Worm (Caenorhabditis elegans) whole organism, young adult: Measurements from ENCODE around the gene C10F3.7.
A peak's percentile ranks its signal among the peaks of the same experiment; 100 is the strongest.

Experiments used
- ceh-27 ChIP-seq: fragments of 200-800 bp; sonication (Bioruptor generic); optimal IDR thresholded peaks from 2 replicates; lab custom pipeline; 2018; ENCODE audit warnings: mild to moderate bottlenecking, missing genetic modification characterization, moderate library complexity, missing compliant biosample characterization
- hrde-1 ChIP-seq: sonication (generic microtip); optimal IDR thresholded peaks from 2 replicates; lab custom pipeline; 2016; ENCODE audit warnings: missing genetic modification characterization, mild to moderate bottlenecking, missing compliant biosample characterization, moderate library complexity, missing genotype, missing genetic modification reagents, borderline replicate concordance
- let-526 ChIP-seq: fragments of 200-800 bp; sonication (Bioruptor generic); IDR thresholded peaks from 2 replicates; pipeline ENCODE4 v1.3.6; 2022; ENCODE audit warnings: missing genetic modification reagents, missing genetic modification characterization, missing compliant biosample characterization
- madf-3 ChIP-seq: fragments of 200-800 bp; sonication (Bioruptor generic); IDR thresholded peaks from 2 replicates; pipeline ENCODE4 v1.3.6; 2022; ENCODE audit warnings: missing genetic modification reagents, missing genetic modification characterization, missing compliant biosample characterization
- sdz-38 ChIP-seq: sonication (generic microtip); optimal IDR thresholded peaks from 2 replicates; lab custom pipeline; 2016; ENCODE audit warnings: missing genotype, missing genetic modification characterization, missing compliant biosample characterization
- sea-2 ChIP-seq: fragments of 200-800 bp; sonication (Bioruptor generic); IDR thresholded peaks from 2 replicates; pipeline ENCODE4 v1.3.6; 2022; ENCODE audit warnings: missing genetic modification characterization, missing compliant biosample characterization
- unc-62 ChIP-seq: fragments of 150-350 bp; optimal IDR thresholded peaks from 2 replicates; lab custom pipeline; 2014; ENCODE audit warnings: missing biosample characterization, missing genetic modification reagents, missing genetic modification characterization
- ztf-6 ChIP-seq: fragments of 200-800 bp; sonication (Bioruptor generic); IDR thresholded peaks from 2 replicates; pipeline ENCODE4 v1.3.6; 2022; ENCODE audit warnings: missing genetic modification reagents, missing genetic modification characterization, missing compliant biosample characterization

DNA sequence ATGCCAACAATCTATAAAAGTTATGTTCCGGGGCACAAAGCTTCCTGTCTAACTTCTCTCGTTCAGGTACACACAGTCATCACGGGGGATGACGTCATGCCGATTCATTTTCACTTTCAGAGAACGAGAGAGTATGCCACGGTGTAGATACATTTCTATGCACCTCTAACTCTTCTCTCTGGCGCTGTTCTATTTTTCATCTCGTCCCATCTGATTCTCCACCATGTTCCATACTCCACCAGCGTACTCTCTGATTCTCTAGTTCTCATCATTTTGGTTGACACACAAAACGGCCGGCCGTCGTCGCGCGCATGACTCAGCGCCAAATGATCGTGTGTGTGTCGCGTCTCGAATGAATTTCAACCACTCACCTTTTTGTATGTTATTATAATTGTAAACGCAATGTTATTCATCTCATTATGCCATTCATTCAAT, 13.7 kb upstream of the C10F3.7 start:
- TF ChIP-seq let-526 (GFP tag; lab: Robert Waterston, UW) (peak; percentile 80; the same call in 1 of the 2 replicates), sea-2 (GFP tag; lab: Robert Waterston, UW) (no peak), unc-62 (GFP tag; lab: Kevin White, UChicago) (peak; percentile 25), sdz-38 (tag; lab: Kevin White, UChicago) (no peak), ztf-6 (GFP tag; lab: Robert Waterston, UW) (no peak), madf-3 (GFP tag; lab: Robert Waterston, UW) (peak; percentile 83; the same call in 1 of the 2 replicates), hrde-1 (tag; lab: Kevin White, UChicago) (no peak), ceh-27 (GFP tag; lab: Kevin White, UChicago) (peak; percentile 80)
